Fruit fly (Drosophila melanogaster): ENCODE measurements around the gene Spn38F.

- no peak for TF ChIP-seq CG8478 (optimal IDR thresholded peaks at IDR 0.05)
- TF ChIP-seq CTCF (optimal IDR thresholded peaks at IDR 0.05): no peak
Observed at dm6 chr2L:20817170-20817569, 20.6 kb downstream of the Spn38F start, which contains the start of gene CheB38b.
